Worm (Caenorhabditis elegans): Measurements from ENCODE around the gene T02B11.3.

DNA sequence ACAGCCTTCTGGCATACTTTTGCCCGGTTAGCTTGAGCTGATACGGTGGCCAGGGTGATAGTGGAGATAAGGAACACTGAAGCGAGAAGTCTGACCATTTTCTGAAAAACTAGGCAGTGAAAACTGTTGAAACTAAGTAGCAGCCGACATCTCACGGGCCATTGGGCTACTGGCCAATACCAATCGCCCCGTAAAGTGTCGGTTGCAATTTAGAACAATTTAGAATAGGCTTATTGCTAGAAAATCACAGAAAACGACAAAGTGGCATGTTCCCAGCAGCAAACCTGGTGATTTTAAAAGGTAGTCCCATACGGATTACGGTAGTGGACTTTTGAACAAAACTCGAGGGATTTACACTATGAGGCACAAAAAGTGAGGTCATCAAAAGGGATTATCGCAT lies 4.4 kb upstream of the T02B11.3 start, which contains the start of gene T02B11.4:
- TF ChIP-seq skn-1 (tag; optimal IDR thresholded peaks at IDR 0.05): no peak
- TF ChIP-seq sma-3 (GFP tag; optimal IDR thresholded peaks at IDR 0.05): no peak
- no peak for TF ChIP-seq ztf-11 (tag; optimal IDR thresholded peaks at IDR 0.05)

All from whole organism, L2 larva.